Fruit fly (Drosophila melanogaster) whole organism, embryonic: ENCODE data around the gene CG8236.

Experiments used
- BEAF-32 ChIP-seq: fragments of 200-800 bp; sonication (Bioruptor generic); optimal IDR thresholded peaks from 3 replicates; lab custom pipeline; 2017; ENCODE audit warnings: missing biosample characterization, missing genetic modification characterization, mild to moderate bottlenecking, moderate library complexity, missing genetic modification reagents
- BtbVII ChIP-seq: fragments of 200-800 bp; sonication (Bioruptor generic); optimal IDR thresholded peaks from 3 replicates; lab custom pipeline; 2017; ENCODE audit warnings: missing biosample characterization, mild to moderate bottlenecking, missing genetic modification characterization
- CG11560 ChIP-seq: fragments of 200-800 bp; sonication (Bioruptor generic); IDR thresholded peaks from 3 replicates; pipeline ENCODE4 v1.3.6; 2022; ENCODE audit warnings: missing biosample characterization, missing genetic modification characterization
- CG11695 ChIP-seq: fragments of 200-800 bp; sonication (Bioruptor generic); IDR thresholded peaks from 3 replicates; pipeline ENCODE4 v1.3.6; 2022; ENCODE audit warnings: missing biosample characterization, missing genetic modification characterization
- CG13287 ChIP-seq: fragments of 200-800 bp; sonication (Bioruptor generic); IDR thresholded peaks from 2 replicates; pipeline ENCODE4 v1.3.6; 2022; ENCODE audit warnings: missing biosample characterization, missing genetic modification characterization; ENCODE audit not compliant: partially characterized antibody
- CG14667 ChIP-seq: fragments of 200-800 bp; sonication (Bioruptor generic); IDR thresholded peaks from 2 replicates; pipeline ENCODE4 v1.3.6; 2022; ENCODE audit warnings: missing biosample characterization, missing genetic modification characterization
- CG15514 ChIP-seq: fragments of 200-800 bp; sonication (Bioruptor generic); optimal IDR thresholded peaks from 3 replicates; lab custom pipeline; 2017; ENCODE audit warnings: missing biosample characterization, missing genetic modification characterization, mild to moderate bottlenecking, moderate library complexity, missing genetic modification reagents
- CG15601 ChIP-seq: fragments of 200-800 bp; sonication (Bioruptor generic); optimal IDR thresholded peaks from 3 replicates; lab custom pipeline; 2019; ENCODE audit warnings: missing biosample characterization, mild to moderate bottlenecking, missing genetic modification characterization, moderate library complexity
- CG1602 ChIP-seq: fragments of 200-800 bp; sonication (Bioruptor generic); optimal IDR thresholded peaks from 3 replicates; lab custom pipeline; 2016; ENCODE audit warnings: missing biosample characterization, missing genetic modification characterization
- CG16779 ChIP-seq: fragments of 200-800 bp; sonication (Bioruptor generic); IDR thresholded peaks from 2 replicates; pipeline ENCODE4 v1.3.6; 2022; ENCODE audit warnings: missing biosample characterization, missing genetic modification characterization
- CG31388 ChIP-seq: fragments of 200-800 bp; sonication (Bioruptor generic); optimal IDR thresholded peaks from 2 replicates; lab custom pipeline; 2016; ENCODE audit warnings: missing biosample characterization, missing genetic modification characterization
- CG34224 ChIP-seq: fragments of 200-800 bp; sonication (Bioruptor generic); IDR thresholded peaks from 3 replicates; pipeline ENCODE4 v1.3.6; 2022; ENCODE audit warnings: missing biosample characterization, missing genetic modification characterization; ENCODE audit not compliant: partially characterized antibody
- CG3847 ChIP-seq: fragments of 200-800 bp; sonication (Bioruptor generic); IDR thresholded peaks from 2 replicates; pipeline ENCODE4 v1.3.6; 2022; ENCODE audit warnings: missing biosample characterization, missing genetic modification characterization
- CG4404 ChIP-seq: fragments of 200-800 bp; sonication (Bioruptor generic); IDR thresholded peaks from 2 replicates; pipeline ENCODE4 v1.3.6; 2022; ENCODE audit warnings: missing biosample characterization, missing genetic modification characterization
- CG5953 ChIP-seq: fragments of 200-800 bp; sonication (Bioruptor generic); IDR thresholded peaks from 2 replicates; pipeline ENCODE4 v1.3.6; 2022; ENCODE audit warnings: missing biosample characterization, missing genetic modification characterization
- CG6854 ChIP-seq: fragments of 200-800 bp; sonication (Bioruptor generic); optimal IDR thresholded peaks from 3 replicates; lab custom pipeline; 2017; ENCODE audit warnings: missing biosample characterization, mild to moderate bottlenecking, missing genetic modification characterization
- CG7786 ChIP-seq: fragments of 200-800 bp; sonication (Bioruptor generic); optimal IDR thresholded peaks from 2 replicates; lab custom pipeline; 2016; ENCODE audit warnings: missing biosample characterization, missing genetic modification characterization
- CG7928 ChIP-seq: fragments of 200-800 bp; sonication (Bioruptor generic); optimal IDR thresholded peaks from 2 replicates; lab custom pipeline; 2017; ENCODE audit warnings: missing biosample characterization, mild to moderate bottlenecking, missing genetic modification characterization
- CG8388 ChIP-seq: fragments of 200-800 bp; sonication (Bioruptor generic); optimal IDR thresholded peaks from 2 replicates; lab custom pipeline; 2019; ENCODE audit warnings: missing biosample characterization, mild to moderate bottlenecking, missing genetic modification characterization, moderate library complexity
- CG9797 ChIP-seq: fragments of 200-800 bp; sonication (Bioruptor generic); optimal IDR thresholded peaks from 3 replicates; lab custom pipeline; 2018; ENCODE audit warnings: missing biosample characterization, mild to moderate bottlenecking, missing genetic modification characterization
- Dbx ChIP-seq: fragments of 200-800 bp; sonication (Bioruptor generic); IDR thresholded peaks from 3 replicates; pipeline ENCODE4 v1.3.6; 2022; ENCODE audit warnings: missing biosample characterization, missing genetic modification characterization
- Fer3 ChIP-seq: fragments of 200-800 bp; sonication (Bioruptor generic); optimal IDR thresholded peaks from 2 replicates; lab custom pipeline; 2018; ENCODE audit warnings: missing biosample characterization, mild to moderate bottlenecking, missing genetic modification characterization, moderate library complexity
- Gug ChIP-seq: fragments of 200-800 bp; sonication (Bioruptor generic); IDR thresholded peaks from 4 replicates; pipeline ENCODE4 v1.3.6; 2022; ENCODE audit warnings: missing biosample characterization, missing genetic modification characterization
- Lim3 ChIP-seq: fragments of 200-800 bp; sonication (Bioruptor generic); IDR thresholded peaks from 2 replicates; pipeline ENCODE4 v1.3.6; 2022; ENCODE audit warnings: missing biosample characterization, missing genetic modification characterization
- Meics ChIP-seq: fragments of 200-800 bp; sonication (Bioruptor generic); optimal IDR thresholded peaks from 2 replicates; lab custom pipeline; 2017; ENCODE audit warnings: missing biosample characterization, mild to moderate bottlenecking, missing genetic modification characterization
- NC2α ChIP-seq: fragments of 200-800 bp; sonication (Bioruptor generic); optimal IDR thresholded peaks from 2 replicates; lab custom pipeline; 2016; ENCODE audit warnings: missing biosample characterization, missing genetic modification characterization
- Neu2 ChIP-seq: fragments of 200-800 bp; sonication (Bioruptor generic); optimal IDR thresholded peaks from 3 replicates; lab custom pipeline; 2016; ENCODE audit warnings: missing biosample characterization, missing genetic modification characterization, borderline replicate concordance
- Oli ChIP-seq: fragments of 200-800 bp; sonication (Bioruptor generic); optimal IDR thresholded peaks from 2 replicates; lab custom pipeline; 2018; ENCODE audit warnings: missing biosample characterization, mild to moderate bottlenecking, missing genetic modification characterization, moderate library complexity
- PHDP ChIP-seq: fragments of 200-800 bp; sonication (Bioruptor generic); optimal IDR thresholded peaks from 3 replicates; lab custom pipeline; 2018; ENCODE audit warnings: missing biosample characterization, mild to moderate bottlenecking, missing genetic modification characterization, moderate library complexity
- Sox102F ChIP-seq: fragments of 200-800 bp; sonication (Bioruptor generic); optimal IDR thresholded peaks from 2 replicates; lab custom pipeline; 2018; ENCODE audit warnings: missing biosample characterization, mild to moderate bottlenecking, missing genetic modification characterization, moderate library complexity
- Sry-β ChIP-seq: fragments of 200-800 bp; sonication (Bioruptor generic); optimal IDR thresholded peaks from 2 replicates; lab custom pipeline; 2018; ENCODE audit warnings: missing biosample characterization, mild to moderate bottlenecking, missing genetic modification characterization, moderate library complexity
- TFAM ChIP-seq: fragments of 200-800 bp; sonication (Bioruptor generic); optimal IDR thresholded peaks from 2 replicates; lab custom pipeline; 2017; ENCODE audit warnings: missing biosample characterization, missing genetic modification characterization, inconsistent platforms
- Usf ChIP-seq: fragments of 200-800 bp; sonication (Bioruptor generic); optimal IDR thresholded peaks from 2 replicates; lab custom pipeline; 2017; ENCODE audit warnings: missing genotype, missing biosample characterization, missing genetic modification characterization
- Xbp1 ChIP-seq: fragments of 200-800 bp; sonication (Bioruptor generic); optimal IDR thresholded peaks from 3 replicates; lab custom pipeline; 2016; ENCODE audit warnings: missing biosample characterization, mild to moderate bottlenecking, missing genetic modification characterization
- ase ChIP-seq: fragments of 200-800 bp; sonication (Bioruptor generic); IDR thresholded peaks from 3 replicates; pipeline ENCODE4 v1.3.6; 2022; ENCODE audit warnings: missing biosample characterization, missing genetic modification characterization
- btn ChIP-seq: fragments of 200-800 bp; sonication (Bioruptor generic); optimal IDR thresholded peaks from 2 replicates; lab custom pipeline; 2016; ENCODE audit warnings: missing biosample characterization, missing genetic modification characterization
- cas ChIP-seq: fragments of 200-800 bp; sonication (Bioruptor generic); IDR thresholded peaks from 2 replicates; pipeline ENCODE4 v1.3.6; 2022; ENCODE audit warnings: missing biosample characterization, missing genetic modification characterization
- crp ChIP-seq, 2 experiments: fragments of 200-800 bp; sonication (Bioruptor generic); optimal IDR thresholded peaks; 2 replicates in 1 of 2; 3 replicates in 1 of 2; lab custom pipeline; 2017; ENCODE audit warnings: missing biosample characterization in 2 of 2, missing genetic modification characterization in 2 of 2, mild to moderate bottlenecking in 1 of 2, moderate library complexity in 1 of 2
- ems ChIP-seq: fragments of 200-800 bp; sonication (Bioruptor generic); optimal IDR thresholded peaks from 3 replicates; lab custom pipeline; 2016; ENCODE audit warnings: missing biosample characterization, missing genetic modification characterization
- lab ChIP-seq: fragments of 200-800 bp; sonication (Bioruptor generic); optimal IDR thresholded peaks from 3 replicates; lab custom pipeline; 2017; ENCODE audit warnings: missing biosample characterization, missing genetic modification characterization, mild to moderate bottlenecking, moderate library complexity, missing genetic modification reagents
- onecut ChIP-seq: fragments of 200-800 bp; sonication (Bioruptor generic); IDR thresholded peaks from 2 replicates; pipeline ENCODE4 v1.3.6; 2022; ENCODE audit warnings: missing biosample characterization, missing genetic modification characterization
- p53 ChIP-seq: fragments of 200-800 bp; sonication (Bioruptor generic); optimal IDR thresholded peaks from 2 replicates; lab custom pipeline; 2016; ENCODE audit warnings: missing biosample characterization, missing genetic modification characterization
- pan ChIP-seq, 4 experiments: fragments of >200 bp in 3 of 4; fragments of 200-800 bp in 1 of 4; sonication (Bioruptor generic) in 1 of 4; optimal IDR thresholded peaks in 3 of 4; IDR thresholded peaks in 1 of 4; 2 replicates each; pipeline versions ENCODE4 v1.3.6 to Lab custom; 2017 to 2022; ENCODE audit warnings: missing biosample characterization in 2 of 4, missing genetic modification characterization in 2 of 4, mixed read lengths in 1 of 4
- pnt ChIP-seq: fragments of 200-800 bp; sonication (Bioruptor generic); optimal IDR thresholded peaks from 3 replicates; lab custom pipeline; 2016; ENCODE audit warnings: missing biosample characterization, missing genetic modification characterization
- prd ChIP-seq, 3 experiments: fragments of >200 bp in 2 of 3; fragments of 200-800 bp in 1 of 3; sonication (Bioruptor generic) in 1 of 3; optimal IDR thresholded peaks in 2 of 3; IDR thresholded peaks in 1 of 3; 2 replicates in 2 of 3; 3 replicates in 1 of 3; pipeline versions ENCODE4 v1.3.6 to Lab custom; 2017 to 2022; ENCODE audit warnings: missing biosample characterization in 1 of 3, missing genetic modification characterization in 1 of 3
- sim ChIP-seq: fragments of 200-800 bp; sonication (Bioruptor generic); IDR thresholded peaks from 2 replicates; pipeline ENCODE4 v1.3.6; 2022; ENCODE audit warnings: missing biosample characterization, missing genetic modification characterization
- vvl ChIP-seq: fragments of 200-800 bp; sonication (Bioruptor generic); IDR thresholded peaks from 2 replicates; pipeline ENCODE4 v1.3.6; 2022; ENCODE audit warnings: missing biosample characterization, missing genetic modification characterization
- zfh1 ChIP-seq: fragments of 200-800 bp; sonication (Bioruptor generic); IDR thresholded peaks from 3 replicates; pipeline ENCODE4 v1.3.6; 2022; ENCODE audit warnings: missing biosample characterization, missing genetic modification characterization

CG8236 gene

DNA sequence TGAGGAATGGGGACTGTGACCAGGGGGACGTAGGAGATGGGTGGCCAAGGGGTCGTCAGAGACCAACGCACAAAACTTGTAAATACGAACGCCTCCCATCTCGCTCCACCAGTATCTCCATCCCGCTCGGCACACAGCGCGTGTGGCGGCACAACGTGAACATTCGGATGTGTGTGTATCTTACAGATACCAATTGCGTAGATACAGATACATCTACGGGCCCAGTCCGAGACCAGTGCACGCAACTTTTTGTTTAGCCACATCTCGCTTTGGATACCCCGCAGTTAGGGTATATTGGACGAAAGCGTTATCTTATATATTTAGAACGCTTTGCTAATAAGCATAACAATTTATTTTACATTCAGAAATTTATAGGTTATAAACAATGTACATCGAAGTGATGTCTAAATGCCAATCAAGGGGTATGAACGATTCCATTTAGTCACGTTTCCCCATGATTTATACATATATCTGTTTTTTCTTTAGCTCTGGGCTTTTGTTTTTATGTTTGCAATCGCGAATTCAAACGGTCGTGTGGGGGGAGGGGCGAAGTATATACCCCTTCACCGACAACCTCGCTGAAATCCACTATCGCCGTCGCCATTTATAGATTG, 42.2 kb downstream of the CG8236 start (continued):
- peak; percentile 99 for TF ChIP-seq CG7786 (GFP tag; lab: Kevin White, UChicago)
- no peak for TF ChIP-seq pan (optimal IDR thresholded peaks at IDR 0.05; lab: Kevin White, UChicago)
- TF ChIP-seq pan (GFP tag; optimal IDR thresholded peaks at IDR 0.05 in 1 of 2, IDR thresholded peaks at IDR 0.05 in 1 of 2), result peak in 1 of 2 experiments; percentile 99
- peak; percentile 93 for TF ChIP-seq TFAM
- TF ChIP-seq NC2α (GFP tag; lab: Kevin White, UChicago), result peak; percentile 98
- peak; percentile 99 for TF ChIP-seq Oli (tag; lab: Kevin White, UChicago)
- TF ChIP-seq pnt, result peak; percentile 99
- TF ChIP-seq Dbx, result peak; percentile 100
- peak; percentile 44 for TF ChIP-seq CG9797
- peak; percentile 86 for TF ChIP-seq CG7928
- TF ChIP-seq zfh1, result peak; percentile 99
- TF ChIP-seq CG4404 (GFP tag; lab: Robert Waterston, UW), result peak; percentile 97
- TF ChIP-seq lab (GFP tag; lab: Kevin White, UChicago), result peak; percentile 100
- peak; percentile 99 for TF ChIP-seq Meics (GFP tag; lab: Kevin White, UChicago)
- TF ChIP-seq crp (GFP tag; optimal IDR thresholded peaks at IDR 0.05; lab: Kevin White, UChicago), result peak; percentile 38 to 74
- TF ChIP-seq CG1602 (GFP tag; lab: Kevin White, UChicago), result peak; percentile 98
- peak; percentile 93 for TF ChIP-seq CG11560 (tag; lab: Robert Waterston, UW)
- TF ChIP-seq CG31388, result peak; percentile 97
- TF ChIP-seq Neu2 (GFP tag; lab: Kevin White, UChicago), result peak; percentile 96
- peak; percentile 97 for TF ChIP-seq cas (GFP tag; lab: Robert Waterston, UW)
- TF ChIP-seq ems (GFP tag; lab: Kevin White, UChicago), result peak; percentile 99
- TF ChIP-seq CG16779 (GFP tag; lab: Robert Waterston, UW), result peak; percentile 98
- peak; percentile 95 for TF ChIP-seq CG15514 (GFP tag; lab: Kevin White, UChicago)
- peak; percentile 99 for TF ChIP-seq Xbp1 (GFP tag; lab: Kevin White, UChicago)
- TF ChIP-seq CG6854, result peak; percentile 99
- peak; percentile 32 for TF ChIP-seq BEAF-32 (GFP tag; lab: Kevin White, UChicago)
- no peak; the same call in 2 of the 3 replicates for TF ChIP-seq CG34224 (GFP tag; lab: Robert Waterston, UW)
- TF ChIP-seq Sry-β (GFP tag; lab: Kevin White, UChicago), result peak; percentile 69
- peak; percentile 98 for TF ChIP-seq Gug
- peak; percentile 99 for TF ChIP-seq PHDP (tag; lab: Kevin White, UChicago)
- TF ChIP-seq sim, result peak; percentile 96
- TF ChIP-seq CG14667, result peak; percentile 98
- TF ChIP-seq Lim3, result peak; percentile 97
- TF ChIP-seq CG15601, result peak; percentile 97
- TF ChIP-seq Fer3 (tag; lab: Kevin White, UChicago), result peak; percentile 99
- TF ChIP-seq BtbVII (GFP tag; lab: Kevin White, UChicago), result peak; percentile 99
- TF ChIP-seq Usf (GFP tag; lab: Kevin White, UChicago), result peak; percentile 98
- peak; percentile 97 for TF ChIP-seq CG8388 (GFP tag; lab: Kevin White, UChicago)
- peak; percentile 35; the same call in 1 of the 2 replicates for TF ChIP-seq CG13287 (GFP tag; lab: Robert Waterston, UW)
- no peak for TF ChIP-seq prd (optimal IDR thresholded peaks at IDR 0.05; lab: Kevin White, UChicago)
- peak; percentile 99 for TF ChIP-seq prd (GFP tag; IDR thresholded peaks at IDR 0.05; lab: Robert Waterston, UW)
- TF ChIP-seq btn, result peak; percentile 97
- peak; percentile 98 for TF ChIP-seq ase
- peak; percentile 99 for TF ChIP-seq vvl (GFP tag; lab: Robert Waterston, UW)
- peak; percentile 99 for TF ChIP-seq CG11695
- peak; percentile 93 for TF ChIP-seq p53
- peak; percentile 99 for TF ChIP-seq CG3847
- peak; percentile 98 for TF ChIP-seq CG5953 (GFP tag; lab: Robert Waterston, UW)
- peak; percentile 96 for TF ChIP-seq onecut (GFP tag; lab: Robert Waterston, UW)
- peak; percentile 99 for TF ChIP-seq Sox102F (GFP tag; lab: Kevin White, UChicago)
